Worm (Caenorhabditis elegans) whole organism, L4/young adult: Measurements from ENCODE around the gene fipr-16.

ENCODE experiments used
- W03F9.2 ChIP-seq: fragments of 150-350 bp; optimal IDR thresholded peaks from 2 replicates; lab custom pipeline; 2014; ENCODE audit warnings: missing biosample characterization, missing genetic modification characterization
- dao-5 ChIP-seq: sonication (generic microtip); optimal IDR thresholded peaks from 2 replicates; lab custom pipeline; 2016; ENCODE audit warnings: missing genotype, missing genetic modification characterization, moderate library complexity, missing compliant biosample characterization
- him-1 ChIP-seq: sonication (generic microtip); optimal IDR thresholded peaks from 2 replicates; lab custom pipeline; 2016; ENCODE audit warnings: missing genotype, missing genetic modification reagents, missing genetic modification characterization, missing compliant biosample characterization

DNA sequence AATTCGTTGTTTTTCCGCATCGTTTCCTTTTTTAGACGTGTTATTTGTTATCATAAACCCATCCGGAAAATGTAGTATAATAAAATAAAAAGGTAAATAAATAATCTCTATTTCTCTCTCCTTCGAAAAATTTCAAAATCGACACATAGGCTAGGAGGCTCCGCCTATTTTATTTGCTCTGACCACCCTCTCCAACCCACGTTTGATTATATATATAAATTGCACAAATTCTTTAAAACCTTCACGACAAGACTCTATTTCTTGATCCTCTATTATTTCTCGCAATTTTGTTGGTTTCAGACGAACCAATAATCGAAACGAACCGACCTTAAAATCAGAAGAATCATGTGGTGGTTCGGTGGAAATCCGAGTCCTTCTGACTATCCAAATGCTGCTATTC, 10.0 kb downstream of the fipr-16 start, which contains the start of gene doxa-1:
- TF ChIP-seq dao-5 (tag; lab: Kevin White, UChicago) (no peak), him-1 (no peak), W03F9.2 (no peak)
